Fruit fly (Drosophila melanogaster): ENCODE results near the gene CG14341.

- TF ChIP-seq CTCF (optimal IDR thresholded peaks at IDR 0.05) (no peak), CG8478 (optimal IDR thresholded peaks at IDR 0.05) (no peak)
Measured at dm6 chr2L:1185642-1186497, 19.6 kb downstream of the CG14341 start, which contains the start of gene CG5001.

Measured in S2 (cell line).